Worm (Caenorhabditis elegans) whole organism, mixed stage, embryonic: ENCODE data around the gene Y32B12B.2.

Experiments used
- blmp-1 ChIP-seq: fragments of 150-350 bp; optimal IDR thresholded peaks from 2 replicates; lab custom pipeline; 2014; ENCODE audit warnings: missing biosample characterization, missing genetic modification characterization
- cnd-1 ChIP-seq: fragments of 200-800 bp; sonication (Bioruptor generic); optimal IDR thresholded peaks from 2 replicates; lab custom pipeline; 2018; ENCODE audit warnings: mild to moderate bottlenecking, missing genetic modification characterization, missing compliant biosample characterization
- elt-3 ChIP-seq: fragments of 150-350 bp; optimal IDR thresholded peaks from 2 replicates; lab custom pipeline; 2014; ENCODE audit warnings: missing biosample characterization, missing genetic modification characterization
- lin-13 ChIP-seq: fragments of 150-350 bp; optimal IDR thresholded peaks from 2 replicates; lab custom pipeline; 2014; ENCODE audit warnings: missing biosample characterization, missing genetic modification characterization
- lsy-2 ChIP-seq: fragments of 150-350 bp; optimal IDR thresholded peaks from 2 replicates; lab custom pipeline; 2014; ENCODE audit warnings: missing biosample characterization, missing genetic modification characterization
- mab-5 ChIP-seq: fragments of 150-350 bp; optimal IDR thresholded peaks from 2 replicates; lab custom pipeline; 2014; ENCODE audit warnings: missing biosample characterization, missing genetic modification characterization
- mls-2 ChIP-seq: sonication (generic microtip); optimal IDR thresholded peaks from 2 replicates; lab custom pipeline; 2016; ENCODE audit warnings: mild to moderate bottlenecking, missing genetic modification characterization, moderate library complexity, missing compliant biosample characterization
- nhr-12 ChIP-seq: fragments of 150-350 bp; optimal IDR thresholded peaks from 2 replicates; lab custom pipeline; 2014; ENCODE audit warnings: missing biosample characterization, missing genetic modification characterization
- nhr-28 ChIP-seq: fragments of 150-350 bp; optimal IDR thresholded peaks from 2 replicates; lab custom pipeline; 2014; ENCODE audit warnings: missing biosample characterization, missing genetic modification characterization
- nhr-76 ChIP-seq: sonication (generic microtip); optimal IDR thresholded peaks from 2 replicates; lab custom pipeline; 2017; ENCODE audit warnings: missing biosample characterization, missing genetic modification characterization
- pha-4 ChIP-seq: fragments of 150-350 bp; optimal IDR thresholded peaks from 2 replicates; lab custom pipeline; 2018; ENCODE audit warnings: missing biosample characterization, missing genetic modification reagents, missing genetic modification characterization
- tbx-8 ChIP-seq: fragments of 200-800 bp; sonication (Bioruptor generic); optimal IDR thresholded peaks from 2 replicates; lab custom pipeline; 2018; ENCODE audit warnings: mild to moderate bottlenecking, missing genetic modification characterization, moderate library complexity, missing compliant biosample characterization
- unc-62 ChIP-seq: fragments of 150-350 bp; optimal IDR thresholded peaks from 2 replicates; lab custom pipeline; 2014; ENCODE audit warnings: missing biosample characterization, missing genetic modification reagents, missing genetic modification characterization
- ztf-11 ChIP-seq: fragments of 150-350 bp; optimal IDR thresholded peaks from 2 replicates; lab custom pipeline; 2014; ENCODE audit warnings: missing biosample characterization, missing genetic modification characterization

ce11 chrV:16588428-16588827 lies 50.2 kb downstream of the Y32B12B.2 start, which contains the start of gene srw-73:
- TF ChIP-seq unc-62 (no peak), mab-5 (tag; lab: Kevin White, UChicago) (no peak), cnd-1 (no peak), lin-13 (no peak), nhr-76 (tag; lab: Kevin White, UChicago) (no peak), blmp-1 (tag; lab: Kevin White, UChicago) (no peak), elt-3 (tag; lab: Kevin White, UChicago) (no peak), ztf-11 (no peak), mls-2 (tag; lab: Kevin White, UChicago) (no peak), pha-4 (tag; lab: Kevin White, UChicago) (no peak), nhr-12 (tag; lab: Kevin White, UChicago) (no peak), tbx-8 (GFP tag; lab: Kevin White, UChicago) (no peak), nhr-28 (tag; lab: Kevin White, UChicago) (no peak), lsy-2 (no peak)
